Fruit fly (Drosophila melanogaster) whole organism, embryonic: ENCODE measurements around the gene fan.

Experiments
- Adf1 ChIP-seq: fragments of 200-800 bp; sonication (Bioruptor generic); IDR thresholded peaks from 2 replicates; pipeline ENCODE4 v1.3.6; 2022; ENCODE audit warnings: missing biosample characterization, missing genetic modification characterization
- Bdp1 ChIP-seq: fragments of 200-800 bp; sonication (Bioruptor generic); optimal IDR thresholded peaks from 3 replicates; lab custom pipeline; 2016; ENCODE audit warnings: missing biosample characterization, missing genetic modification characterization
- CG10209 ChIP-seq: fragments of 200-800 bp; sonication (Bioruptor generic); optimal IDR thresholded peaks from 3 replicates; lab custom pipeline; 2017; ENCODE audit warnings: missing biosample characterization, mild to moderate bottlenecking, missing genetic modification characterization, missing genetic modification reagents
- CG1024 ChIP-seq: fragments of 200-800 bp; sonication (Bioruptor generic); IDR thresholded peaks from 2 replicates; pipeline ENCODE4 v1.3.6; 2022; ENCODE audit warnings: missing biosample characterization, missing genetic modification characterization
- CG10267 ChIP-seq: fragments of 200-800 bp; sonication (Bioruptor generic); optimal IDR thresholded peaks from 2 replicates; lab custom pipeline; 2018; ENCODE audit warnings: missing biosample characterization, mild to moderate bottlenecking, missing genetic modification characterization, moderate library complexity
- CG10543 ChIP-seq: fragments of 200-800 bp; sonication (Bioruptor generic); optimal IDR thresholded peaks from 3 replicates; lab custom pipeline; 2017; ENCODE audit warnings: missing biosample characterization, mild to moderate bottlenecking, missing genetic modification characterization, moderate library complexity
- CG12236 ChIP-seq: fragments of 200-800 bp; sonication (Bioruptor generic); optimal IDR thresholded peaks from 2 replicates; lab custom pipeline; 2016; ENCODE audit warnings: missing biosample characterization, missing genetic modification characterization
- CG12769 ChIP-seq: fragments of 200-800 bp; sonication (Bioruptor generic); optimal IDR thresholded peaks from 2 replicates; lab custom pipeline; 2019; ENCODE audit warnings: missing biosample characterization, mild to moderate bottlenecking, missing genetic modification characterization, moderate library complexity
- CG15696 ChIP-seq: fragments of 200-800 bp; sonication (Bioruptor generic); optimal IDR thresholded peaks from 2 replicates; lab custom pipeline; 2019; ENCODE audit warnings: missing biosample characterization, mild to moderate bottlenecking, missing genetic modification characterization, moderate library complexity
- CG16863 ChIP-seq: fragments of 200-800 bp; sonication (Bioruptor generic); optimal IDR thresholded peaks from 3 replicates; lab custom pipeline; 2016; ENCODE audit warnings: missing biosample characterization, missing genetic modification characterization
- CG17359 ChIP-seq: fragments of 200-800 bp; sonication (Bioruptor generic); optimal IDR thresholded peaks from 3 replicates; lab custom pipeline; 2018; ENCODE audit warnings: missing biosample characterization, mild to moderate bottlenecking, missing genetic modification characterization, moderate library complexity
- CG17802 ChIP-seq: fragments of 200-800 bp; sonication (Bioruptor generic); optimal IDR thresholded peaks from 2 replicates; lab custom pipeline; 2018; ENCODE audit warnings: missing biosample characterization, mild to moderate bottlenecking, missing genetic modification characterization, moderate library complexity
- CG18262 ChIP-seq: fragments of 200-800 bp; optimal IDR thresholded peaks from 3 replicates; lab custom pipeline; 2019; ENCODE audit warnings: missing biosample characterization, mild to moderate bottlenecking, missing genetic modification characterization, moderate library complexity
- CG18599 ChIP-seq: fragments of 200-800 bp; sonication (Bioruptor generic); optimal IDR thresholded peaks from 3 replicates; lab custom pipeline; 2017; ENCODE audit warnings: missing biosample characterization, missing genetic modification characterization, mild to moderate bottlenecking, moderate library complexity, missing genetic modification reagents
- CG2199 ChIP-seq: fragments of 200-800 bp; sonication (Bioruptor generic); IDR thresholded peaks from 3 replicates; pipeline ENCODE4 v1.3.6; 2022; ENCODE audit warnings: missing biosample characterization, missing genetic modification characterization
- CG2875 ChIP-seq: fragments of 200-800 bp; sonication (Bioruptor generic); optimal IDR thresholded peaks from 2 replicates; lab custom pipeline; 2017; ENCODE audit warnings: missing biosample characterization, mild to moderate bottlenecking, missing genetic modification characterization, missing genetic modification reagents
- CG31224 ChIP-seq: fragments of 200-800 bp; sonication (Bioruptor generic); IDR thresholded peaks from 2 replicates; pipeline ENCODE4 v1.3.6; 2022; ENCODE audit warnings: missing biosample characterization, missing genetic modification characterization
- CG3163 ChIP-seq: fragments of 200-800 bp; sonication (Bioruptor generic); optimal IDR thresholded peaks from 3 replicates; lab custom pipeline; 2016; ENCODE audit warnings: missing biosample characterization, missing genetic modification characterization
- CG42726 ChIP-seq: fragments of 200-800 bp; sonication (Bioruptor generic); IDR thresholded peaks from 2 replicates; pipeline ENCODE4 v1.3.6; 2022; ENCODE audit warnings: missing biosample characterization, missing genetic modification characterization; ENCODE audit not compliant: partially characterized antibody
- CG5180 ChIP-seq: fragments of 200-800 bp; sonication (Bioruptor generic); optimal IDR thresholded peaks from 3 replicates; lab custom pipeline; 2017; ENCODE audit warnings: missing biosample characterization, missing genetic modification characterization, mild to moderate bottlenecking, moderate library complexity, missing genetic modification reagents
- CG6175 ChIP-seq: fragments of 200-800 bp; sonication (Bioruptor generic); IDR thresholded peaks from 3 replicates; pipeline ENCODE4 v1.3.6; 2022; ENCODE audit warnings: missing biosample characterization, missing genetic modification characterization
- CG6765 ChIP-seq: fragments of 200-800 bp; sonication (Bioruptor generic); optimal IDR thresholded peaks from 3 replicates; lab custom pipeline; 2017; ENCODE audit warnings: missing biosample characterization, mild to moderate bottlenecking, missing genetic modification characterization
- CG8089 ChIP-seq: fragments of 200-800 bp; sonication (Bioruptor generic); optimal IDR thresholded peaks from 3 replicates; lab custom pipeline; 2016; ENCODE audit warnings: missing biosample characterization, missing genetic modification characterization
- CG8290 ChIP-seq, 3 experiments: fragments of 200-800 bp; sonication (Bioruptor generic); optimal IDR thresholded peaks; 2 replicates each; lab custom pipeline; 2016 to 2019; ENCODE audit warnings: missing biosample characterization in 3 of 3, missing genetic modification characterization in 3 of 3, mild to moderate bottlenecking in 2 of 3, moderate library complexity in 1 of 3
- CG8924 ChIP-seq: fragments of 200-800 bp; optimal IDR thresholded peaks from 3 replicates; lab custom pipeline; 2019; ENCODE audit warnings: missing biosample characterization, mild to moderate bottlenecking, missing genetic modification characterization, moderate library complexity
- CG9727 ChIP-seq: fragments of 200-800 bp; sonication (Bioruptor generic); optimal IDR thresholded peaks from 3 replicates; lab custom pipeline; 2017; ENCODE audit warnings: missing biosample characterization, mild to moderate bottlenecking, missing genetic modification characterization
- CkIIα-i1 ChIP-seq: fragments of 200-800 bp; sonication (Bioruptor generic); IDR thresholded peaks from 2 replicates; pipeline ENCODE4 v1.3.6; 2022; ENCODE audit warnings: missing biosample characterization, missing genetic modification characterization
- E2f2 ChIP-seq: fragments of 200-800 bp; sonication (Bioruptor generic); IDR thresholded peaks from 2 replicates; pipeline ENCODE4 v1.3.6; 2022; ENCODE audit warnings: missing biosample characterization, missing genetic modification characterization
- GATAe ChIP-seq: fragments of 200-800 bp; sonication (Bioruptor generic); conservative IDR thresholded peaks from 2 replicates; pipeline ENCODE4 v1.3.6; 2022; ENCODE audit warnings: missing biosample characterization, missing genetic modification characterization
- H15 ChIP-seq: fragments of 200-800 bp; sonication (Bioruptor generic); IDR thresholded peaks from 3 replicates; pipeline ENCODE4 v1.3.6; 2022; ENCODE audit warnings: missing biosample characterization, missing genetic modification characterization
- Hand ChIP-seq: fragments of 200-800 bp; sonication (Bioruptor generic); optimal IDR thresholded peaks from 2 replicates; lab custom pipeline; 2017; ENCODE audit warnings: mild to moderate bottlenecking, missing biosample characterization, missing genetic modification reagents, missing genetic modification characterization
- Hr39 ChIP-seq: fragments of >200 bp; optimal IDR thresholded peaks from 2 replicates; lab custom pipeline; 2017
- Mes4 ChIP-seq: fragments of 200-800 bp; sonication (Bioruptor generic); optimal IDR thresholded peaks from 2 replicates; lab custom pipeline; 2016; ENCODE audit warnings: missing biosample characterization, missing genetic modification characterization
- Pdp1 ChIP-seq, 2 experiments: fragments of 200-800 bp; sonication (Bioruptor generic); optimal IDR thresholded peaks; 3 replicates each; lab custom pipeline; 2016; ENCODE audit warnings: missing biosample characterization in 2 of 2, missing genetic modification characterization in 2 of 2, mild to moderate bottlenecking in 1 of 2, moderate library complexity in 1 of 2
- Poxn ChIP-seq: fragments of 200-800 bp; sonication (Bioruptor generic); IDR thresholded peaks from 2 replicates; pipeline ENCODE4 v1.3.6; 2022; ENCODE audit warnings: missing biosample characterization, missing genetic modification characterization
- Tbp ChIP-seq: fragments of >200 bp; optimal IDR thresholded peaks from 2 replicates; lab custom pipeline; 2018; ENCODE audit warnings: missing biosample characterization, missing genetic modification characterization
- YL-1 ChIP-seq: fragments of 200-800 bp; sonication (Bioruptor generic); optimal IDR thresholded peaks from 3 replicates; lab custom pipeline; 2017; ENCODE audit warnings: missing biosample characterization, mild to moderate bottlenecking, missing genetic modification characterization
- abd-A ChIP-seq: fragments of 200-800 bp; sonication (Bioruptor generic); optimal IDR thresholded peaks from 3 replicates; lab custom pipeline; 2019; ENCODE audit warnings: missing biosample characterization, mild to moderate bottlenecking, missing genetic modification characterization, moderate library complexity
- ap ChIP-seq: fragments of 200-800 bp; sonication (Bioruptor generic); IDR thresholded peaks from 2 replicates; pipeline ENCODE4 v1.3.6; 2022; ENCODE audit warnings: missing biosample characterization, missing genetic modification characterization
- fd102C ChIP-seq: fragments of 200-800 bp; sonication (Bioruptor generic); optimal IDR thresholded peaks from 2 replicates; lab custom pipeline; 2018; ENCODE audit warnings: missing biosample characterization, mild to moderate bottlenecking, missing genetic modification characterization, moderate library complexity
- fru ChIP-seq: fragments of >200 bp; optimal IDR thresholded peaks from 2 replicates; lab custom pipeline; 2017
- lab ChIP-seq: fragments of 200-800 bp; sonication (Bioruptor generic); optimal IDR thresholded peaks from 3 replicates; lab custom pipeline; 2017; ENCODE audit warnings: missing biosample characterization, missing genetic modification characterization, mild to moderate bottlenecking, moderate library complexity, missing genetic modification reagents
- pb ChIP-seq: fragments of 200-800 bp; sonication (Bioruptor generic); optimal IDR thresholded peaks from 3 replicates; lab custom pipeline; 2016; ENCODE audit warnings: missing biosample characterization, missing genetic modification characterization
- pho ChIP-seq: fragments of 200-800 bp; sonication (Bioruptor generic); optimal IDR thresholded peaks from 2 replicates; lab custom pipeline; 2016; ENCODE audit warnings: missing biosample characterization, missing genetic modification characterization
- pros ChIP-seq: fragments of 200-800 bp; sonication (Bioruptor generic); optimal IDR thresholded peaks from 3 replicates; lab custom pipeline; 2019; ENCODE audit warnings: missing biosample characterization, mild to moderate bottlenecking, missing genetic modification characterization, moderate library complexity
- ranshi ChIP-seq: fragments of 200-800 bp; sonication (Bioruptor generic); IDR thresholded peaks from 2 replicates; pipeline ENCODE4 v1.3.6; 2022; ENCODE audit warnings: missing biosample characterization, missing genetic modification characterization
- repo ChIP-seq: fragments of 200-800 bp; sonication (Bioruptor generic); optimal IDR thresholded peaks from 2 replicates; lab custom pipeline; 2016; ENCODE audit warnings: missing biosample characterization, missing genetic modification characterization
- sens ChIP-seq: fragments of 200-800 bp; sonication (Bioruptor generic); peaks from one replicate; lab custom pipeline; 2016; ENCODE audit warnings: missing biosample characterization, missing genetic modification characterization
- sens-2 ChIP-seq: fragments of 200-800 bp; sonication (Bioruptor generic); IDR thresholded peaks from 2 replicates; pipeline ENCODE4 v1.3.6; 2022; ENCODE audit warnings: missing biosample characterization, missing genetic modification characterization
- sim ChIP-seq: fragments of 200-800 bp; sonication (Bioruptor generic); IDR thresholded peaks from 2 replicates; pipeline ENCODE4 v1.3.6; 2022; ENCODE audit warnings: missing biosample characterization, missing genetic modification characterization
- tgo ChIP-seq: fragments of 200-800 bp; sonication (Bioruptor generic); IDR thresholded peaks from 3 replicates; pipeline ENCODE4 v1.3.6; 2022; ENCODE audit warnings: missing biosample characterization, missing genetic modification characterization
- zfh2 ChIP-seq: fragments of 200-800 bp; sonication (Bioruptor generic); optimal IDR thresholded peaks from 2 replicates; lab custom pipeline; 2016; ENCODE audit warnings: missing biosample characterization, missing genetic modification characterization

Gene fan

dm6 chr3L:8080790-8081189 lies 28.1 kb upstream of the fan start:
- peak; percentile 53 for TF ChIP-seq CG10209 (GFP tag; lab: Kevin White, UChicago)
- no peak for TF ChIP-seq Hand
- no peak for TF ChIP-seq CG31224 (GFP tag; lab: Robert Waterston, UW)
- no peak for TF ChIP-seq CG2875 (GFP tag; lab: Kevin White, UChicago)
- TF ChIP-seq E2f2 (GFP tag; lab: Robert Waterston, UW), result no peak
- TF ChIP-seq Tbp (GFP tag; lab: Kevin White, UChicago), result no peak
- peak; percentile 88; the same call in 2 of the 3 replicates for TF ChIP-seq CG2199 (GFP tag; lab: Robert Waterston, UW)
- peak; percentile 15 for TF ChIP-seq abd-A (tag; lab: Kevin White, UChicago)
- TF ChIP-seq CG8089 (GFP tag; lab: Kevin White, UChicago), result no peak
- TF ChIP-seq ap (GFP tag; lab: Robert Waterston, UW), result no peak
- no peak for TF ChIP-seq CG17359 (tag; lab: Kevin White, UChicago)
- TF ChIP-seq repo (GFP tag; lab: Kevin White, UChicago), result no peak
- TF ChIP-seq CG10543 (GFP tag; lab: Kevin White, UChicago), result peak; percentile 31
- TF ChIP-seq CG1024, result peak; percentile 8; the same call in 1 of the 2 replicates
- TF ChIP-seq zfh2 (GFP tag; lab: Kevin White, UChicago), result no peak
- no peak for TF ChIP-seq pros (GFP tag; lab: Kevin White, UChicago)
- no peak for TF ChIP-seq sens (GFP tag; lab: Kevin White, UChicago)
- no peak for TF ChIP-seq pb (GFP tag; lab: Kevin White, UChicago)
- no peak for TF ChIP-seq lab (GFP tag; lab: Kevin White, UChicago)
- no peak for TF ChIP-seq Adf1 (GFP tag; lab: Robert Waterston, UW)
- no peak for TF ChIP-seq CG12236
- no peak for TF ChIP-seq tgo (GFP tag; lab: Robert Waterston, UW)
- peak; percentile 74 for TF ChIP-seq CG12769 (tag; lab: Kevin White, UChicago)
- TF ChIP-seq ranshi, result no peak
- TF ChIP-seq CG18262, result no peak
- peak; percentile 51; the same call in 1 of the 3 replicates for TF ChIP-seq CG6175 (GFP tag; lab: Robert Waterston, UW)
- no peak for TF ChIP-seq CG15696
- no peak for TF ChIP-seq Mes4 (GFP tag; lab: Kevin White, UChicago)
- no peak for TF ChIP-seq sens-2
- TF ChIP-seq H15, result no peak
- no peak for TF ChIP-seq CG8290 (GFP tag; optimal IDR thresholded peaks at IDR 0.05; lab: Kevin White, UChicago)
- no peak for TF ChIP-seq CG8290 (tag; optimal IDR thresholded peaks at IDR 0.05; lab: Kevin White, UChicago)
- TF ChIP-seq Poxn, result no peak
- TF ChIP-seq CG3163, result peak; percentile 22
- no peak for TF ChIP-seq Hr39
- no peak for TF ChIP-seq CG17802 (tag; lab: Kevin White, UChicago)
- TF ChIP-seq CG10267 (tag; lab: Kevin White, UChicago), result no peak
- no peak for TF ChIP-seq YL-1
- no peak for TF ChIP-seq CG42726
- TF ChIP-seq CG5180 (GFP tag; lab: Kevin White, UChicago), result no peak
- TF ChIP-seq CkIIα-i1 (GFP tag; lab: Robert Waterston, UW), result no peak
- TF ChIP-seq fd102C (GFP tag; lab: Kevin White, UChicago), result no peak
- no peak for TF ChIP-seq Bdp1 (GFP tag; lab: Kevin White, UChicago)
- no peak for TF ChIP-seq CG8924 (tag; lab: Kevin White, UChicago)
- no peak for TF ChIP-seq CG6765 (GFP tag; lab: Kevin White, UChicago)
- no peak for TF ChIP-seq CG18599 (GFP tag; lab: Kevin White, UChicago)
- peak in 1 of 2 experiments; percentile 13 for TF ChIP-seq Pdp1 (GFP tag; optimal IDR thresholded peaks at IDR 0.05; lab: Kevin White, UChicago)
- no peak for TF ChIP-seq CG9727
- no peak for TF ChIP-seq pho (GFP tag; lab: Kevin White, UChicago)
- TF ChIP-seq fru (lab: Kevin White, UChicago), result no peak
- TF ChIP-seq sim (GFP tag; lab: Robert Waterston, UW), result no peak
- TF ChIP-seq CG16863, result no peak
- TF ChIP-seq GATAe (GFP tag; lab: Robert Waterston, UW), result no peak
